Worm (Caenorhabditis elegans): ENCODE data around the gene clec-191.
"Not testable (repeated sequence)": the region's sequence is repeated elsewhere in the genome, so short reads cannot be mapped to it uniquely, and the experiment has no call there.

Gene clec-191

ce11 chrIV:16320866-16321265 is 40.4 kb upstream of the clec-191 start, which contains the start of gene srz-61:
srz-61 (plus strand) TSS chrIV:16321166.
- TF ChIP-seq aly-2 (tag; optimal IDR thresholded peaks at IDR 0.05) (no peak), elt-3 (tag; optimal IDR thresholded peaks at IDR 0.05) (no peak), zag-1 (tag; optimal IDR thresholded peaks at IDR 0.05) (no peak), Y55F3AM.14 (GFP tag; optimal IDR thresholded peaks at IDR 0.05) (no peak), lsy-2 (tag; optimal IDR thresholded peaks at IDR 0.05) (no peak), snpc-4 (tag; optimal IDR thresholded peaks at IDR 0.05) (no peak), nhr-12 (tag; optimal IDR thresholded peaks at IDR 0.05) (no peak), nhr-25 (tag; optimal IDR thresholded peaks at IDR 0.05) (no peak), ama-1 (optimal IDR thresholded peaks at IDR 0.05) (no peak), nhr-23 (tag; optimal IDR thresholded peaks at IDR 0.05) (no peak), skn-1 (tag; optimal IDR thresholded peaks at IDR 0.05) (no peak), nhr-10 (tag; optimal IDR thresholded peaks at IDR 0.05) (no peak)

ce11 chrIV:16320410-16320809 is 39.9 kb upstream of the clec-191 start, which contains the start of gene K03D3.5:
K03D3.5 (minus strand) TSS chrIV:16320510.
- TF ChIP-seq elt-3 (tag; optimal IDR thresholded peaks at IDR 0.05) (no peak), mab-5 (tag; optimal IDR thresholded peaks at IDR 0.05) (no peak)

DNA sequence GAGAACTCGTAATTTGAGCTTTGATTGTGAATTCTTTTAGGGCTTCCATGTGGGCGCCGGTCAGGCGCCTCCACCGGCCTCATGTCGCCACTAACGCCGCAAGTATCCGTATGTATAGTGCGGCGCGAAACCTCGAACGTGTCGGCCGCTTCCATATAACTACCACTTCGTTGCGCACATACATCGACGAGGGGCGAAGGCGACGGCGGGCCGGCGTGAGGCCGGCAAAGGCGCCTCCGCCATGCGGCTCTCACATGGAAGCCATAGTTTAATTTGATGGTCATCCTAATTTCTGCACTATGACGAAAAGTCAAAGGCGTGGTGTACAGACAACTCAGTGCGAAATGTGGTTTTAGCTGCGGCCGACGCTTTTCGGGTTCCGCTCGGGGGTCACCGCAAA is 29.6 kb upstream of the clec-191 start:
- no peak for TF ChIP-seq mab-5 (tag; optimal IDR thresholded peaks at IDR 0.05)
- no peak for TF ChIP-seq lin-13 (GFP tag; optimal IDR thresholded peaks at IDR 0.05)
- TF ChIP-seq ceh-16 (tag; optimal IDR thresholded peaks at IDR 0.05) = no peak
- no peak for TF ChIP-seq nhr-6 (tag; optimal IDR thresholded peaks at IDR 0.05)
- no peak for TF ChIP-seq lin-39 (tag; optimal IDR thresholded peaks at IDR 0.05)
- TF ChIP-seq F13H6.1 (tag; optimal IDR thresholded peaks at IDR 0.05) = no peak
- TF ChIP-seq ZK546.5 (tag; optimal IDR thresholded peaks at IDR 0.05) = no peak
- no peak for TF ChIP-seq nhr-10 (tag; optimal IDR thresholded peaks at IDR 0.05)
- no peak for TF ChIP-seq Y55F3AM.14 (GFP tag; optimal IDR thresholded peaks at IDR 0.05)
- no peak for TF ChIP-seq unc-39 (tag; optimal IDR thresholded peaks at IDR 0.05)
- TF ChIP-seq ceh-82 (tag; optimal IDR thresholded peaks at IDR 0.05) = no peak

DNA sequence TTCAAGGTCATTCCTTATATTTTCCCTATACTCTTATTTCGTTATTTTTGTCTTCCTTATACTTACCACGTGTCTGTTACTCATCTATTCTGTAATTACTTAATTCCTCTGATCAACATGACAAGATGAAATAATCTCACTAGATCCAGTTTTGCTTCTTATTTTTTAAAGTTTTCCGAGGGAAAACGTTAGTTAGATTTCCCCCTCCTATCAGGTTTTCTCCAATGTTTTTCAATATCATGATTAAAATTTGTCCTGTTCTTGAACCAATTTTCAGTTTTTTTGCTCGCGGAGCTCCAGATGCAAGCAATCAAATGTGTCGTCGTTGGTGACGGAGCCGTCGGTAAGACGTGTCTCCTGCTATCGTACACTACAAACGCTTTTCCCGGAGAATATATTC is 27.4 kb upstream of the clec-191 start, which contains the start of gene rac-2:
Gene rac-2, plus strand, starts transcription at position 301 of the 400 bp plus-strand sequence.
- TF ChIP-seq lin-39, C34F6.9, nhr-12 (tag; optimal IDR thresholded peaks at IDR 0.05): not testable (repeated sequence)

- TF ChIP-seq ztf-1 (GFP tag; conservative IDR thresholded peaks at IDR 0.05) = no peak
- TF ChIP-seq mbf-1 (tag; optimal IDR thresholded peaks at IDR 0.05) = no peak
- no peak for TF ChIP-seq nhr-25 (tag; optimal IDR thresholded peaks at IDR 0.05)
- TF ChIP-seq lin-11 (tag; optimal IDR thresholded peaks at IDR 0.05) = no peak
- no peak for TF ChIP-seq sem-4 (tag; optimal IDR thresholded peaks at IDR 0.05)
- TF ChIP-seq egl-27 (tag; optimal IDR thresholded peaks at IDR 0.05) = no peak
- no peak for TF ChIP-seq blmp-1 (tag; optimal IDR thresholded peaks at IDR 0.05; ENCODE audit: insufficient read depth)
- TF ChIP-seq Y55F3AM.14 (GFP tag; optimal IDR thresholded peaks at IDR 0.05) = no peak
- TF ChIP-seq lin-13 (GFP tag; optimal IDR thresholded peaks at IDR 0.05) = no peak
- no peak for TF ChIP-seq sma-3 (GFP tag; optimal IDR thresholded peaks at IDR 0.05)
- TF ChIP-seq lsy-2 (tag; optimal IDR thresholded peaks at IDR 0.05) = no peak
- TF ChIP-seq ama-1 (optimal IDR thresholded peaks at IDR 0.05) = no peak
- no peak for TF ChIP-seq peb-1 (tag; optimal IDR thresholded peaks at IDR 0.05)
- no peak for TF ChIP-seq lin-39 (tag; optimal IDR thresholded peaks at IDR 0.05)
- no peak for TF ChIP-seq nhr-23 (tag; optimal IDR thresholded peaks at IDR 0.05)
- TF ChIP-seq snpc-4 (tag; optimal IDR thresholded peaks at IDR 0.05) = no peak
These were observed 26.4 kb upstream of the clec-191 start for ce11 chrIV:16306918-16307317.

ce11 chrIV:16298851-16299250 is 18.3 kb upstream of the clec-191 start, which contains the start of gene srz-72:
srz-72 (plus strand) TSS chrIV:16299151.
- TF ChIP-seq alr-1 (tag; optimal IDR thresholded peaks at IDR 0.05) (no peak), nhr-129 (tag; optimal IDR thresholded peaks at IDR 0.05) (no peak), unc-39 (tag; optimal IDR thresholded peaks at IDR 0.05) (no peak), ama-1 (optimal IDR thresholded peaks at IDR 0.05) (no peak), unc-55 (GFP tag; optimal IDR thresholded peaks at IDR 0.05) (no peak), C34F6.9 (tag; optimal IDR thresholded peaks at IDR 0.05) (no peak), unc-62 (GFP tag; optimal IDR thresholded peaks at IDR 0.05) (no peak), nhr-11 (tag; optimal IDR thresholded peaks at IDR 0.05) (no peak)

Measured in whole organism, L2 larva.